Worm (Caenorhabditis elegans): ENCODE measurements around the gene bmy-1.

bmy-1 gene

ce11 chrII:5332345-5333124 is 26.0 kb upstream of the bmy-1 start:
- TF ChIP-seq flt-1 (GFP tag; IDR thresholded peaks at IDR 0.05) (no peak), ceh-13 (GFP tag; optimal IDR thresholded peaks at IDR 0.05) (no peak), ama-1 (optimal IDR thresholded peaks at IDR 0.05) (no peak), sea-1 (GFP tag; conservative IDR thresholded peaks at IDR 0.05) (no peak), hmbx-1 (tag; optimal IDR thresholded peaks at IDR 0.05) (no peak), tbx-37 (GFP tag; conservative IDR thresholded peaks at IDR 0.05) (no peak), aly-1 (tag; optimal IDR thresholded peaks at IDR 0.05) (no peak), pes-1 (GFP tag; IDR thresholded peaks at IDR 0.05) (no peak), tra-4 (tag; optimal IDR thresholded peaks at IDR 0.05) (no peak), hnd-1 (tag; optimal IDR thresholded peaks at IDR 0.05) (no peak), B0310.2 (tag; optimal IDR thresholded peaks at IDR 0.05) (no peak), F13C5.2 (tag; optimal IDR thresholded peaks at IDR 0.05) (no peak), hmg-4 (GFP tag; optimal IDR thresholded peaks at IDR 0.05) (no peak), scrt-1 (GFP tag; IDR thresholded peaks at IDR 0.05) (no peak), tbx-11 (GFP tag; IDR thresholded peaks at IDR 0.05) (no peak), ets-7 (tag; optimal IDR thresholded peaks at IDR 0.05) (no peak), ceh-36 (tag; optimal IDR thresholded peaks at IDR 0.05) (no peak)

DNA sequence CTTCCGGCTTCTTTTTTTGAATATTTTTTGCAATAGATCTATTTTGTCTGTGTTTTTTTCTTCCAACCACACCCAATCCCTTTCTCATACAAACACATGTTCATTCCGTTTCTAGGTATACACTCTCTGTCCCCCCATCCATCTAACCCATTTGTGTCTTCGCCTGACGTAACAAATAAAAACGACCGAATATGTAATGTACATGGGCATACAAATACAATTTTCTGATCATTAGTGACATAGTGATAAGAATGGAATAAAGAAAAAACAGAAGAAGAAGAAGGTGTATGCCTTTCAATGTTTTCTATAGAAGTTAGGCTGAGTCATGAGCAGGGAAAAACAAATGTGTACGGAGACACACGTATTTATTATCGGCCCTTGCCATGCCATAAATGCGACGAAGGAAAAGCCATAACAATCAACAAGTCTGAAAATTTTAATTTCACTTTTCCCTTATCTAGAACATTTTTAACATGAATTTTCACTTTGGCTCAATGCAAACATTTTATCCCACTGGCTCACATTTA is 24.7 kb upstream of the bmy-1 start:
- TF ChIP-seq hnd-1 (tag; optimal IDR thresholded peaks at IDR 0.05) (no peak), B0310.2 (tag; optimal IDR thresholded peaks at IDR 0.05) (no peak), tbx-37 (GFP tag; conservative IDR thresholded peaks at IDR 0.05) (no peak), ceh-36 (tag; optimal IDR thresholded peaks at IDR 0.05) (no peak), ets-7 (tag; optimal IDR thresholded peaks at IDR 0.05) (no peak), ama-1 (optimal IDR thresholded peaks at IDR 0.05) (no peak), hmbx-1 (tag; optimal IDR thresholded peaks at IDR 0.05) (no peak), flt-1 (GFP tag; IDR thresholded peaks at IDR 0.05) (no peak), aly-1 (tag; optimal IDR thresholded peaks at IDR 0.05) (no peak), scrt-1 (GFP tag; IDR thresholded peaks at IDR 0.05) (no peak), pes-1 (GFP tag; IDR thresholded peaks at IDR 0.05) (no peak), tra-4 (tag; optimal IDR thresholded peaks at IDR 0.05) (no peak)

DNA sequence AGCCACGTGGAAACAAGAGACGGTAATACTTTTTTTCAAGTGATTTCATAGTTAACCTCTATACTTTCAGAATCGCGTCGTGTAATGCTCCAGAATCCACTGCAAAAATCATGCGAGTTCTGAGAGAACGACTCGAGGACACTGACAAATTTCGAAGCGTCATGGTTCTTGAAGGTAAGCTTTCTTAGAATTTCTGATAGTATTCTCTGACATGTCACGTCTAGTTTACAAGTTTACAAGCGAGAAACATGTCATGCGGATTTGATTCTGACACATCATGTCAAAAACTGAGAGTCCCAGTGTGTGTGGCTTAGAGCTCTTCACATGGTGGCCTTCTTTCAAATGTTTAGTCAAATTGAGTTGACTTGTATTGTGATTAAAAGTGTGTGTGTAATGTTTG is 23.9 kb upstream of the bmy-1 start:
- TF ChIP-seq hnd-1 (tag; optimal IDR thresholded peaks at IDR 0.05) (no peak), hmg-4 (GFP tag; optimal IDR thresholded peaks at IDR 0.05) (no peak), tbx-37 (GFP tag; conservative IDR thresholded peaks at IDR 0.05) (no peak), tra-4 (tag; optimal IDR thresholded peaks at IDR 0.05) (no peak), pes-1 (GFP tag; IDR thresholded peaks at IDR 0.05) (no peak), tbx-11 (GFP tag; IDR thresholded peaks at IDR 0.05) (no peak), ceh-13 (GFP tag; optimal IDR thresholded peaks at IDR 0.05) (no peak), ceh-36 (tag; optimal IDR thresholded peaks at IDR 0.05) (no peak), hmbx-1 (tag; optimal IDR thresholded peaks at IDR 0.05) (no peak), B0310.2 (tag; optimal IDR thresholded peaks at IDR 0.05) (no peak), ama-1 (optimal IDR thresholded peaks at IDR 0.05) (no peak), sea-1 (GFP tag; conservative IDR thresholded peaks at IDR 0.05) (no peak)

DNA sequence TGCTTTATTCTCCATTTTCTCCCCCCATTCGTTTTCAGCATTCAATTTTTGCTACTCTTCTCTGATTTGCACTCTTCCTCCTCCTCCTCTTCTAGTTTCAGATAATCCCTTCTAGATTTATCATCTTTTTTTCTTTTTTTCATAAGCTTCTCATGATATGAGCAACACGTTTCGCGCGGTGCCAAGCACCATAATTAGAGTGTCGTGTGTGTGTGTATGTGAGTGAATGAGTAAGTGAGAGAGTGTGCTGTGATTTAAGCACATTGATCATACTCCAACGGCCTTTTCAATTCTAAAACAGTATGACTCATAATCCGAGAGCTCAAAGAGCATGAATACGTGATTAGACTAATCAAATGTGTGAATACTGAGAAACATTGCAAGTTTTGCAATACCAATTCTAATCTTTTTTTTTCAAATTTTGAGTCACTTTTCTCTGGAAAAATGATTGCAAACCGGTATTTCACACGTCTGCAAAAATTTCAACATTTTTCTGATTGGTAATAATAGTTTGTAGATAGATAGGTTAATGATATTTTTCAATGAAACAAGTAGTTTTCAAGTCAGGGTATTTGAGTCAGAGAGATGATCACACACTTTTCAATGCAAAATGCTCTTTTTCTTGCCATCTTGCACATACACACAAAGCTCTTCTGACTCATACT is 23.0 kb upstream of the bmy-1 start:
- TF ChIP-seq pes-1 (GFP tag; IDR thresholded peaks at IDR 0.05) (no peak), tbx-11 (GFP tag; IDR thresholded peaks at IDR 0.05) (no peak), ceh-36 (tag; optimal IDR thresholded peaks at IDR 0.05) (no peak), scrt-1 (GFP tag; IDR thresholded peaks at IDR 0.05) (no peak), F13C5.2 (tag; optimal IDR thresholded peaks at IDR 0.05) (no peak), hnd-1 (tag; optimal IDR thresholded peaks at IDR 0.05) (no peak), flt-1 (GFP tag; IDR thresholded peaks at IDR 0.05) (no peak), B0310.2 (tag; optimal IDR thresholded peaks at IDR 0.05) (no peak), hmbx-1 (tag; optimal IDR thresholded peaks at IDR 0.05) (no peak), hmg-4 (GFP tag; optimal IDR thresholded peaks at IDR 0.05) (no peak), aly-1 (tag; optimal IDR thresholded peaks at IDR 0.05) (no peak), ceh-13 (GFP tag; optimal IDR thresholded peaks at IDR 0.05) (no peak), ets-7 (tag; optimal IDR thresholded peaks at IDR 0.05) (no peak)

ce11 chrII:5336035-5336376 is 22.5 kb upstream of the bmy-1 start:
- TF ChIP-seq aly-1 (tag; optimal IDR thresholded peaks at IDR 0.05) = peak; percentile 6
- TF ChIP-seq tbx-11 (GFP tag; IDR thresholded peaks at IDR 0.05) = peak; percentile 20; the same call in 1 of the 2 replicates
- no peak for TF ChIP-seq hnd-1 (tag; optimal IDR thresholded peaks at IDR 0.05)
- peak; percentile 38 for TF ChIP-seq F13C5.2 (tag; optimal IDR thresholded peaks at IDR 0.05)
- TF ChIP-seq scrt-1 (GFP tag; IDR thresholded peaks at IDR 0.05) = no peak
- no peak for TF ChIP-seq tra-4 (tag; optimal IDR thresholded peaks at IDR 0.05)

ce11 chrII:5336660-5337494 is 21.6 kb upstream of the bmy-1 start:
- TF ChIP-seq pes-1 (GFP tag; IDR thresholded peaks at IDR 0.05) = no peak
- peak; percentile 13 for TF ChIP-seq hmg-4 (GFP tag; optimal IDR thresholded peaks at IDR 0.05)

ce11 chrII:5337495-5337840 is 21.0 kb upstream of the bmy-1 start:
- no peak for TF ChIP-seq hnd-1 (tag; optimal IDR thresholded peaks at IDR 0.05)
- no peak for TF ChIP-seq F13C5.2 (tag; optimal IDR thresholded peaks at IDR 0.05)
- TF ChIP-seq ama-1 (optimal IDR thresholded peaks at IDR 0.05) = no peak
- no peak for TF ChIP-seq ceh-36 (tag; optimal IDR thresholded peaks at IDR 0.05)
- TF ChIP-seq flt-1 (GFP tag; IDR thresholded peaks at IDR 0.05) = no peak
- TF ChIP-seq ceh-13 (GFP tag; optimal IDR thresholded peaks at IDR 0.05) = no peak
- no peak for TF ChIP-seq sea-1 (GFP tag; conservative IDR thresholded peaks at IDR 0.05)
